Worm (Caenorhabditis elegans) whole organism, midembryonic: ENCODE data around the gene pct-1.

Source experiments
- T22C8.4 ChIP-seq: fragments of 200-800 bp; sonication (Bioruptor generic); IDR thresholded peaks from 2 replicates; pipeline ENCODE4 v1.3.6; 2022; ENCODE audit warnings: missing genetic modification characterization, missing compliant biosample characterization
- med-1 ChIP-seq: sonication (generic microtip); optimal IDR thresholded peaks from 2 replicates; lab custom pipeline; 2017; ENCODE audit warnings: missing genetic modification characterization, mild to moderate bottlenecking, missing compliant biosample characterization, antibody characterized with exemption, missing genetic modification reagents; ENCODE audit not compliant: insufficient read depth
- ref-1 ChIP-seq: fragments of 200-800 bp; sonication (Bioruptor generic); conservative IDR thresholded peaks from 2 replicates; pipeline ENCODE4 v1.3.6; 2022; ENCODE audit warnings: missing genetic modification reagents, missing genetic modification characterization, missing compliant biosample characterization
- tab-1 ChIP-seq: fragments of 200-800 bp; sonication (Bioruptor generic); IDR thresholded peaks from 2 replicates; pipeline ENCODE4 v1.3.6; 2022; ENCODE audit warnings: missing genetic modification characterization, missing compliant biosample characterization
- ztf-23 ChIP-seq: fragments of 200-800 bp; sonication (Bioruptor generic); IDR thresholded peaks from 2 replicates; pipeline ENCODE4 v1.3.6; 2022; ENCODE audit warnings: missing genetic modification reagents, missing genetic modification characterization, missing compliant biosample characterization
- ztf-29 ChIP-seq: fragments of 200-800 bp; sonication (Bioruptor generic); IDR thresholded peaks from 2 replicates; pipeline ENCODE4 v1.3.6; 2022; ENCODE audit warnings: missing genetic modification reagents, missing genetic modification characterization, missing compliant biosample characterization

DNA sequence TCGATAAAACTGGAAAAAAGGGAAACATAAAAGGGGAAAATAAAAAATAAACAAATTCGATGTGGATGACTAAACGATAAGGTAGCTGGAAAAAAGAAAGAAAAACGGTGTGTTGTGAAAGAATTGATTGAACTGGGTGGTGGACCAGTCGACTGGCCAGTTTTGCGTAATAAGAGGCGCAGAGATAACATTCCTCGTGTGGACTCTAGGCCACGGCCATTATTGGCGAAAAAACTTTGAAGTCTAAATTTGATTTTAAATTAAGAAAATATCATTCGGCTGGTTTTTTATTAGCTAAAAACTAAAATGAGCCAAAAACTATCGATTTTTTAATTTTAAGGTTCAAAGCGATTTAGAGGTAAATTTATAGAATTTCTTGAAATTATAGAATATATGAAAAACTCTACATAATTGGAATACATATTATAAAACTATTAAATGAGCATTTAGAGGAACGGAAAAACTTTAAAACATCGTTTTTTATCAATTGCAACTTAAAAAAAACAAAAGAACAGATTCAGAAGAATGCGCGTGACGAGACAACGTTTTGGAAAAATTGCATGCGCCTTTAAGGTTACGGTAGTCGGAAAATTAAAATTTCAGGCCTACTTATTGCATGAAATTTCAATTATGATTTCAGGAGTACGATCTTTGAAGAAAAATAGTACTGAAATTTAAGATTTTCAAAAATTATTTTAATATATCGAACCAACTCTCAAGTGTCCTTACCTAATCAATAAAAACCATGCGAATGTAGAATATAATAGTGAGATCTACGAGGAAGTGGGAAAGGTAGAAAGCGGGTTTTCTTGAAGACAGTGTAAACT, 29.2 kb downstream of the pct-1 start, which contains the start of gene hgrs-1:
- TF ChIP-seq ref-1 (no peak), ztf-23 (GFP tag; lab: Robert Waterston, UW) (no peak), tab-1 (GFP tag; lab: Robert Waterston, UW) (no peak), med-1 (GFP tag; lab: Kevin White, UChicago) (no peak), T22C8.4 (GFP tag; lab: Robert Waterston, UW) (no peak), ztf-29 (GFP tag; lab: Robert Waterston, UW) (no peak)
